Fruit fly (Drosophila melanogaster) whole organism, pupa: ENCODE data around the gene CG14720.

Source experiments
- CG10348 ChIP-seq: fragments of 200-800 bp; sonication (Bioruptor generic); IDR thresholded peaks from 2 replicates; pipeline ENCODE4 v1.3.6; 2022; ENCODE audit warnings: missing biosample characterization, missing genetic modification characterization
- CG12605 ChIP-seq: fragments of 200-800 bp; sonication (Bioruptor generic); IDR thresholded peaks from 2 replicates; pipeline ENCODE4 v1.3.6; 2022; ENCODE audit warnings: missing biosample characterization, missing genetic modification characterization
- CG13204 ChIP-seq: fragments of 200-800 bp; sonication (Bioruptor generic); optimal IDR thresholded peaks from 2 replicates; lab custom pipeline; 2018; ENCODE audit warnings: missing biosample characterization, mild to moderate bottlenecking, missing genetic modification characterization, moderate library complexity
- CG14655 ChIP-seq: fragments of 200-800 bp; sonication (Bioruptor generic); optimal IDR thresholded peaks from 3 replicates; lab custom pipeline; 2017; ENCODE audit warnings: mild to moderate bottlenecking, missing biosample characterization, missing genetic modification reagents, missing genetic modification characterization
- CG15710 ChIP-seq: fragments of 200-800 bp; sonication (Bioruptor generic); optimal IDR thresholded peaks from 2 replicates; lab custom pipeline; 2018; ENCODE audit warnings: missing biosample characterization, mild to moderate bottlenecking, missing genetic modification characterization, moderate library complexity
- CG17806 ChIP-seq: fragments of 200-800 bp; sonication (Bioruptor generic); optimal IDR thresholded peaks from 2 replicates; lab custom pipeline; 2018; ENCODE audit warnings: missing biosample characterization, mild to moderate bottlenecking, missing genetic modification characterization, moderate library complexity
- CG32121 ChIP-seq: fragments of 200-800 bp; sonication (Bioruptor generic); IDR thresholded peaks from 2 replicates; pipeline ENCODE4 v1.3.6; 2022; ENCODE audit warnings: missing biosample characterization, missing genetic modification characterization
- CG34367 ChIP-seq: fragments of 200-800 bp; sonication (Bioruptor generic); optimal IDR thresholded peaks from 2 replicates; lab custom pipeline; 2018; ENCODE audit warnings: missing biosample characterization, mild to moderate bottlenecking, missing genetic modification characterization
- CG4496 ChIP-seq: fragments of 200-800 bp; sonication (Bioruptor generic); IDR thresholded peaks from 3 replicates; pipeline ENCODE4 v1.3.6; 2022; ENCODE audit warnings: missing biosample characterization, missing genetic modification characterization
- CG8159 ChIP-seq: fragments of 200-800 bp; sonication (Bioruptor generic); optimal IDR thresholded peaks from 3 replicates; lab custom pipeline; 2018; ENCODE audit warnings: missing biosample characterization, mild to moderate bottlenecking, missing genetic modification characterization, moderate library complexity
- CG8301 ChIP-seq: fragments of 200-800 bp; sonication (Bioruptor generic); optimal IDR thresholded peaks from 2 replicates; lab custom pipeline; 2018; ENCODE audit warnings: missing biosample characterization, mild to moderate bottlenecking, missing genetic modification characterization
- CG9948 ChIP-seq: fragments of 200-800 bp; sonication (Bioruptor generic); optimal IDR thresholded peaks from 2 replicates; lab custom pipeline; 2018; ENCODE audit warnings: missing biosample characterization, mild to moderate bottlenecking, missing genetic modification characterization, moderate library complexity
- D1 ChIP-seq: fragments of 200-800 bp; sonication (Bioruptor generic); optimal IDR thresholded peaks from 2 replicates; lab custom pipeline; 2018; ENCODE audit warnings: missing biosample characterization, mild to moderate bottlenecking, missing genetic modification characterization, moderate library complexity
- EcR ChIP-seq: fragments of 200-800 bp; sonication (Bioruptor generic); optimal IDR thresholded peaks from 3 replicates; lab custom pipeline; 2019; ENCODE audit warnings: missing biosample characterization, missing genetic modification characterization, mild to moderate bottlenecking, moderate library complexity, missing genetic modification reagents
- Ets98B ChIP-seq: fragments of 200-800 bp; sonication (Bioruptor generic); IDR thresholded peaks from 2 replicates; pipeline ENCODE4 v1.3.6; 2022; ENCODE audit warnings: missing biosample characterization, missing genetic modification characterization
- Pif1A ChIP-seq: fragments of 200-800 bp; sonication (Bioruptor generic); optimal IDR thresholded peaks from 3 replicates; lab custom pipeline; 2016; ENCODE audit warnings: missing biosample characterization, missing genetic modification characterization
- Pif1B ChIP-seq: fragments of 200-800 bp; sonication (Bioruptor generic); optimal IDR thresholded peaks from 3 replicates; lab custom pipeline; 2016; ENCODE audit warnings: missing biosample characterization, missing genetic modification characterization
- Snoo ChIP-seq: fragments of 200-800 bp; sonication (Bioruptor generic); optimal IDR thresholded peaks from 3 replicates; lab custom pipeline; 2017; ENCODE audit warnings: missing biosample characterization, mild to moderate bottlenecking, missing genetic modification characterization, inconsistent platforms
- fd96Ca ChIP-seq: fragments of 200-800 bp; sonication (Bioruptor generic); IDR thresholded peaks from 3 replicates; pipeline ENCODE4 v1.3.6; 2022; ENCODE audit warnings: missing biosample characterization, missing genetic modification characterization
- gl ChIP-seq: fragments of 200-800 bp; sonication (Bioruptor generic); optimal IDR thresholded peaks from 2 replicates; lab custom pipeline; 2018; ENCODE audit warnings: missing biosample characterization, mild to moderate bottlenecking, missing genetic modification characterization
- rn ChIP-seq: fragments of 200-800 bp; sonication (Bioruptor generic); IDR thresholded peaks from 2 replicates; pipeline ENCODE4 v1.3.6; 2022; ENCODE audit warnings: missing biosample characterization, missing genetic modification characterization

Gene CG14720

DNA sequence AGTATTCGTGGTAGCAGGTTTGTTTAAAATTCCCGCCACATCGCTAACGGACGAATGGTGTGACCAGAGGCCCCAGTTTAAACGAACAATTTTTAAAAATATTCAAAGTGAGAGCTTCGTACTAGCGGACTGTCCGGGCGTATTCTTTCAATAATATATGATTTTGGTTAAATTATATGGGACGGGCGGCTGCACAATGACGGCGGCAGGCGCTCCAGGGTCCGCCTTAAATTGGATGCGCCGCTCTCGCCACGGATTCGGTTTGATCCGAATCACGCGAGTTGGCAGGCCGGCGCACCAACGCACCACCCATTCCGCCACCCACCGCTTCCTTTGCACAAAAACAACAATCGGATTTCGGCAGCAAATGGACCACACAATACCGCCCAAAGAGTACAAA, 23.9 kb downstream of the CG14720 start, which contains the start of gene CG14721:
CG14721 (plus strand) TSS at position 111 of the 400 bp plus-strand sequence.
- no peak for TF ChIP-seq CG9948 (tag; lab: Kevin White, UChicago)
- peak; percentile 8; the same call in 1 of the 3 replicates for TF ChIP-seq CG4496 (GFP tag; lab: Robert Waterston, UW)

DNA sequence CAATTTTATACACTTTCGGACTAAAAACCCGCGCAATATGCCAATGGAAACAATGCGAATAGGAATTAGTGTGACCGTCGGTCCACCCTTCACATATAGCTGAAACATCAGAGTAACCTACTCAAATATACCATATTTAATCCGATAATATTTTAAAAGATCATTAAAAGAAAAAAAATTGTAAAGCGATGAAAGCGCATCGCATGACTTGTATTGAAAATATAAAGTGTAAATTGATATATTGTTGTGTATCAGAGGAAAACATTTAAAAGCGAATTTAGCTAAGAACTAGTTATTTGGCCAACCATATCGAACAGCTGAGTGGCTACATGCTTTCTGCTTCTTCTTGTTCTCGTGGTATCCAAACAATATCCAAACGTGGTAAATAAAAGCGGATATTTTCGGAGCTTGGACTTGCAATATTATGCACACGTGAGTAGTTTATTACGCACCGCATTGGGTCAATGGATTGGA, 30.3 kb downstream of the CG14720 start, which contains the start of the genes Blm and CG14722:
Blm (minus strand) TSS at position 54 of the 474 bp plus-strand sequence.
CG14722 (plus strand) TSS at position 161 of the 474 bp plus-strand sequence.
- TF ChIP-seq gl (tag; lab: Kevin White, UChicago) (no peak), Ets98B (no peak), CG34367 (tag; lab: Kevin White, UChicago) (no peak), CG10348 (GFP tag; lab: Robert Waterston, UW) (no peak)

DNA sequence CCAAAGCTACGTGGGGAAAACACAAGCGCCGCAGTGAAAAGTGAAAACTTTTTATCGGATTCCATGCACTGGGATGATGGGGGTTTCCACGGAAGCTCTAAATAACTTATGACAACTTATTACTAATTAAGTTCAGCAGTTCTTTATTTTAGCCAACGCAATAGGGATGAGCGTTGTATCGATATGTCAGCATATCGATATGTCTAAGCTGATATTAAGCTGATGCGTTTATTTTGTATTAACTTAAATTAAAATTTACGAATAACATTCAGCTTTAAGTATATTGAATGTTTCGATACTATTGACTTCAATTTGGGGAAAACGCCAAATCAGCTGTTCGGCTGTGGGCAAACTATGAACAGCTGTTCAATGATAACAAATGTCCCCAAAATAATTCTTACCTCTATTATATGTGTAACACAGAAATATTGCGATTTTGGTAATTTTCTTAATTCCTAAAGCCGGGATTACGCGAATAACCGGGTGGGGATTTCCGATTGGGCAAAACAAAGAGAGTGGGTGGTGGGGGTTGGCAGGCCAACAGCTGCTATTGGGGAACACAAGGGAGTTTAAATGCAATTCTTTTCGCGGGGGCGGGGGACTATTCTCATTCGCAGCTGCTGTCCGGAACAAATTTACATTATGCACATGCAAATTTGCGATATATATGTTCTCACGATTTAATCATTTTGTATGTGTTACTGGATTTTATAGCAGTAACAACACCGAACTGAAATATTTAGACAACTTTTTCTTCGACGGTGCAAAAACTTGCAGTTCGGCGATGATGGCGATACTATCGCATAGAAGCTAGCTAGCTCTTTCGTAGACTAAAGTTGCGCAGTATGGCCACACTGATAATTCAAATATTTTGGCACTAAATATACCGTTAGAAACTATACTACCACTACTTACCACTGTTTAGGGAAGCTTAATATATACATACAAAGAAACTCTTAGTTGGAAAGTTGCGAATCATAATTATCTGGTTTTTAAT, 38.1 kb downstream of the CG14720 start, which contains the start of gene CG6923:
CG6923 (minus strand) TSS at position 733 of the 997 bp plus-strand sequence.
- TF ChIP-seq CG17806 (no peak), CG32121 (GFP tag; lab: Robert Waterston, UW) (no peak), CG9948 (tag; lab: Kevin White, UChicago) (no peak)

DNA sequence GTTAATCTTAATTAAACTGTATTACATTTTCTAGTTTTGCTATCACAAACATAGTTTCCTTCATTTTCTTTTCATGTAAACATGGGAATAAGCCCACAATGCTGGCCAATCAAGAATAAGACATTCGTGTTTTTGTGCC, 38.7 kb downstream of the CG14720 start, which contains the start of gene CG43062:
CG43062 (plus strand) TSS at position 40 of the 139 bp plus-strand sequence.
- TF ChIP-seq CG34367 (tag; lab: Kevin White, UChicago) (no peak), CG9948 (tag; lab: Kevin White, UChicago) (no peak), CG17806 (no peak), CG10348 (GFP tag; lab: Robert Waterston, UW) (no peak), CG8159 (tag; lab: Kevin White, UChicago) (no peak), Ets98B (no peak), CG8301 (tag; lab: Kevin White, UChicago) (no peak), CG12605 (GFP tag; lab: Robert Waterston, UW) (no peak), rn (GFP tag; lab: Robert Waterston, UW) (no peak), Pif1A (GFP tag; lab: Kevin White, UChicago) (no peak), CG15710 (no peak), CG32121 (GFP tag; lab: Robert Waterston, UW) (no peak), EcR (no peak), fd96Ca (no peak), CG14655 (GFP tag; lab: Kevin White, UChicago) (no peak), Pif1B (no peak), Snoo (tag; lab: Kevin White, UChicago) (no peak), D1 (tag; lab: Kevin White, UChicago) (no peak), CG4496 (GFP tag; lab: Robert Waterston, UW) (no peak), gl (tag; lab: Kevin White, UChicago) (no peak)

DNA sequence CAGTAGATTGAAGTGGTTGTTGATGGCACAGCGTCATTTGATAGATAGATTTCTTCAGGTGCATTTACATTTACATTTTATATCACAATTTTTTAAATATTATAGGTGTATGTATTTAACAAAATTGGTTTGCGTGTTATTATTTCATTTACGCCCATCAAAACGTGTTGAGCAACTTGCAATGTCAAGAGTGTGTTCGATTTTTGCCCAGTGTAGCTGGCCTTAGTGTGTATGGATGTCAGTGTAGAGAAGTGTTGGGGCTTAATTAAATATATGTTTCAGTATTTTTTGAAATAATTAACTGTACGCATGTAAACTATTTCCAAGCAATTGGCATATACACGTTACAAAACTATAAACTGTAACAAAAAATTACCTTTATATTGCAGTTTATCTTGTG, 40.3 kb downstream of the CG14720 start:
- no peak for TF ChIP-seq Pif1B
- TF ChIP-seq CG17806: peak; percentile 4

DNA sequence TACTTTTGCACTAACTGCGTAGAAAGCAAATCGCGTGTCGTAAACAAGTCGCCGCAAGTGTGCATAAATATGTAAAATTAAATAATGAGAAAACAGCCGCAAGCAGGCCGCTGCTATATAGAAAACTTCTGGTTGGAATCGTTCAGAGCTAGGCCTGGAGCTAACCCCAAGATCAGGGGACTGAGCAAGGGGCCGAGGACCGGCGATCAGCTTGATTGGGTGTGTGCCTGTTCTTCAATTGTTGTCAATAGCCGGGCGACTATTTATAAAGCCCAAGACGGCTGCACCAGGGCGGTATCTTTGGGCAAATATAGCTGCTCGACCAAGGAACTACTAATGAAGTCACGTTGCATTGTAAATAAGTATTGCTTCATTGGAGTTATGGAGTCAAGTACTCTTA, 45.3 kb downstream of the CG14720 start:
- TF ChIP-seq CG9948 (tag; lab: Kevin White, UChicago) (no peak), EcR (peak; percentile 30)

DNA sequence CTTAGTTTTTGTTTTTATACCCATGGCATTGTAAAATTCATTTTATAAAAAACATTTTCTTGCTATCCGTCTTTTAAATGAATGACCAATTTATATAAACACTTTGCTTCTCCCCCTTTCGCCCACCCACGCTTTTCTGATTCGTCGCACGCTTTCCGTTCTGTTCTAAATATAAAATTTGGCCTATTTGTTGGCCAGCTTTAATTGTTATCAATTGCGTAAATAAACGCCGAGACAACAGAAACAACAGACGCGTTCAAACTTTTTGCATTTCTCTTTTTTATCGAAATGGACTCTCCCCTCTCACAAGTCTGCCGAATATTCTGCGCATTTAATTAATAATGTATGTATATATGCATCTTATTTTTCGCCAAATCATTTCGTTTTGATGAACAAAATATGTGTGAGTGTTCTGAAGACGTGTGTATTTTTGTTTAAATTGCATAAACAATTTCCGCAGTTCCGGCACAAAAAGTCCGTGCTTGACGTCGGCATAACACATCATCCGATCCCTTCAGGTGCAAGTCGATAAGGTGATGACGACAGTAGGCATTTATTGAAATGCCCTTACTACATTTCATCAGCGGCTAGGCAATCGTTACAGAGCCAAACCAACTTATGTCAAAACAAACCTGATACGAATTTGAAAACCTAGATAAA, 45.9 kb downstream of the CG14720 start:
- no peak for TF ChIP-seq EcR
- no peak for TF ChIP-seq Pif1A (GFP tag; lab: Kevin White, UChicago)
- TF ChIP-seq gl (tag; lab: Kevin White, UChicago): no peak
- no peak for TF ChIP-seq Ets98B
- no peak for TF ChIP-seq CG13204
- TF ChIP-seq Pif1B: no peak
- no peak for TF ChIP-seq CG4496 (GFP tag; lab: Robert Waterston, UW)
- no peak for TF ChIP-seq CG32121 (GFP tag; lab: Robert Waterston, UW)
- TF ChIP-seq CG15710: no peak
- no peak for TF ChIP-seq CG17806
- TF ChIP-seq rn (GFP tag; lab: Robert Waterston, UW): no peak
